Worm (Caenorhabditis elegans) whole organism, mixed stage, embryonic: ENCODE results near the gene pch-2.

ENCODE experiments used
- blmp-1 ChIP-seq: fragments of 150-350 bp; optimal IDR thresholded peaks from 2 replicates; lab custom pipeline; 2014; ENCODE audit warnings: missing biosample characterization, missing genetic modification characterization
- ceh-39 ChIP-seq: fragments of 150-350 bp; optimal IDR thresholded peaks from 2 replicates; lab custom pipeline; 2014; ENCODE audit warnings: missing biosample characterization, missing genetic modification characterization
- ceh-43 ChIP-seq: fragments of 200-800 bp; sonication (Bioruptor generic); optimal IDR thresholded peaks from 2 replicates; lab custom pipeline; 2018; ENCODE audit warnings: mild to moderate bottlenecking, missing genetic modification characterization, moderate library complexity, missing compliant biosample characterization
- ceh-83 ChIP-seq: fragments of 200-800 bp; sonication (Bioruptor generic); optimal IDR thresholded peaks from 2 replicates; lab custom pipeline; 2018; ENCODE audit warnings: mild to moderate bottlenecking, missing genetic modification characterization, missing compliant biosample characterization
- ces-1 ChIP-seq: fragments of 150-350 bp; optimal IDR thresholded peaks from 2 replicates; lab custom pipeline; 2014; ENCODE audit warnings: missing biosample characterization, missing genetic modification reagents, missing genetic modification characterization
- cnd-1 ChIP-seq: fragments of 200-800 bp; sonication (Bioruptor generic); optimal IDR thresholded peaks from 2 replicates; lab custom pipeline; 2018; ENCODE audit warnings: mild to moderate bottlenecking, missing genetic modification characterization, missing compliant biosample characterization
- drap-1 ChIP-seq: fragments of 200-800 bp; sonication (Bioruptor generic); optimal IDR thresholded peaks from 3 replicates; lab custom pipeline; 2018; ENCODE audit warnings: mild to moderate bottlenecking, missing genetic modification characterization, missing compliant biosample characterization
- elt-1 ChIP-seq: sonication (generic microtip); optimal IDR thresholded peaks from 2 replicates; lab custom pipeline; 2017; ENCODE audit warnings: missing genetic modification characterization, mild to moderate bottlenecking, missing compliant biosample characterization, antibody characterized with exemption, moderate library complexity, borderline replicate concordance; ENCODE audit not compliant: insufficient read depth
- elt-3 ChIP-seq: fragments of 150-350 bp; optimal IDR thresholded peaks from 2 replicates; lab custom pipeline; 2014; ENCODE audit warnings: missing biosample characterization, missing genetic modification characterization
- flh-1 ChIP-seq: fragments of 200-800 bp; sonication (Bioruptor generic); optimal IDR thresholded peaks from 2 replicates; lab custom pipeline; 2018; ENCODE audit warnings: mild to moderate bottlenecking, missing genetic modification characterization, moderate library complexity, missing compliant biosample characterization
- ham-2 ChIP-seq: fragments of 200-800 bp; sonication (Bioruptor generic); optimal IDR thresholded peaks from 2 replicates; lab custom pipeline; 2018; ENCODE audit warnings: mild to moderate bottlenecking, missing genetic modification characterization, missing compliant biosample characterization
- lin-13 ChIP-seq: fragments of 150-350 bp; optimal IDR thresholded peaks from 2 replicates; lab custom pipeline; 2014; ENCODE audit warnings: missing biosample characterization, missing genetic modification characterization
- lin-32 ChIP-seq: fragments of 200-800 bp; sonication (Bioruptor generic); optimal IDR thresholded peaks from 2 replicates; lab custom pipeline; 2018; ENCODE audit warnings: mild to moderate bottlenecking, missing genetic modification characterization, missing compliant biosample characterization
- lsy-2 ChIP-seq: fragments of 150-350 bp; optimal IDR thresholded peaks from 2 replicates; lab custom pipeline; 2014; ENCODE audit warnings: missing biosample characterization, missing genetic modification characterization
- mab-5 ChIP-seq: fragments of 150-350 bp; optimal IDR thresholded peaks from 2 replicates; lab custom pipeline; 2014; ENCODE audit warnings: missing biosample characterization, missing genetic modification characterization
- mep-1 ChIP-seq: fragments of 150-350 bp; optimal IDR thresholded peaks from 2 replicates; lab custom pipeline; 2017; ENCODE audit warnings: missing biosample characterization, missing genetic modification reagents, missing genetic modification characterization, inconsistent platforms
- mls-2 ChIP-seq: sonication (generic microtip); optimal IDR thresholded peaks from 2 replicates; lab custom pipeline; 2016; ENCODE audit warnings: mild to moderate bottlenecking, missing genetic modification characterization, moderate library complexity, missing compliant biosample characterization
- nhr-12 ChIP-seq: fragments of 150-350 bp; optimal IDR thresholded peaks from 2 replicates; lab custom pipeline; 2014; ENCODE audit warnings: missing biosample characterization, missing genetic modification characterization
- nhr-2 ChIP-seq: fragments of 150-350 bp; optimal IDR thresholded peaks from 2 replicates; lab custom pipeline; 2014; ENCODE audit warnings: missing biosample characterization, missing genetic modification characterization
- nhr-28 ChIP-seq: fragments of 150-350 bp; optimal IDR thresholded peaks from 2 replicates; lab custom pipeline; 2014; ENCODE audit warnings: missing biosample characterization, missing genetic modification characterization
- nhr-76 ChIP-seq: sonication (generic microtip); optimal IDR thresholded peaks from 2 replicates; lab custom pipeline; 2017; ENCODE audit warnings: missing biosample characterization, missing genetic modification characterization
- pha-4 ChIP-seq: fragments of 150-350 bp; optimal IDR thresholded peaks from 2 replicates; lab custom pipeline; 2018; ENCODE audit warnings: missing biosample characterization, missing genetic modification reagents, missing genetic modification characterization
- sem-2 ChIP-seq: fragments of 200-800 bp; sonication (Bioruptor generic); optimal IDR thresholded peaks from 2 replicates; lab custom pipeline; 2018; ENCODE audit warnings: mild to moderate bottlenecking, missing genetic modification characterization, missing compliant biosample characterization
- snpc-4 ChIP-seq: fragments of 150-350 bp; optimal IDR thresholded peaks from 2 replicates; lab custom pipeline; 2014; ENCODE audit warnings: missing biosample characterization, missing genetic modification characterization
- sptf-1 ChIP-seq: sonication (generic microtip); optimal IDR thresholded peaks from 2 replicates; lab custom pipeline; 2017; ENCODE audit warnings: mild to moderate bottlenecking, missing genetic modification characterization, moderate library complexity, missing compliant biosample characterization
- tbx-8 ChIP-seq: fragments of 200-800 bp; sonication (Bioruptor generic); optimal IDR thresholded peaks from 2 replicates; lab custom pipeline; 2018; ENCODE audit warnings: mild to moderate bottlenecking, missing genetic modification characterization, moderate library complexity, missing compliant biosample characterization
- unc-120 ChIP-seq: sonication (generic microtip); optimal IDR thresholded peaks from 2 replicates; lab custom pipeline; 2017; ENCODE audit warnings: missing genetic modification characterization, missing compliant biosample characterization; ENCODE audit not compliant: poor library complexity, severe bottlenecking
- unc-39 ChIP-seq: fragments of 150-350 bp; optimal IDR thresholded peaks from 2 replicates; lab custom pipeline; 2014; ENCODE audit warnings: missing biosample characterization, missing genetic modification characterization
- unc-62 ChIP-seq: fragments of 150-350 bp; optimal IDR thresholded peaks from 2 replicates; lab custom pipeline; 2014; ENCODE audit warnings: missing biosample characterization, missing genetic modification reagents, missing genetic modification characterization
- ztf-11 ChIP-seq: fragments of 150-350 bp; optimal IDR thresholded peaks from 2 replicates; lab custom pipeline; 2014; ENCODE audit warnings: missing biosample characterization, missing genetic modification characterization

The pch-2 gene

DNA sequence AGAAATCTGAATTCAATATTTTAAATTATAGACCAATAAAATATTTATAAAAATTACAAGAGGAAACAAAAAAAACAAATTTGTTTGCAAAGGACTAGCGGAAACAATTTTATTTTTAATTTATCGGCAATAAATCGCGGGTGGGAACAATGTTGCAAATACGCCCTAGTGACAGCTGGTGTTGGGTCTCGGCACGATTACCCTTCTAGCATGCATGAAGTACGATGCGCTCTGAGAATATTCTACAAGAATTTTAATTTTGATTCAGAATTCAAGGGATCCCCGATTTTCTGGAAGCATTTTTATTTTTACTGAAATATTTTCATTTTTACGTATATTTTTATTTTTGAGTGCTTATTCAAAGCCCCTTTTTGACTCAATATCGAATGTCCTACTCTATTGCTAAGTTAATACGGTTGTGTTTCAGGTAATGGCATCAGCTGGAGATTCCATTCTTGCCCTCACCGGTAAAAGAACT is 26.9 kb downstream of the pch-2 start, which contains the start of the genes mig-5 and cct-1 (continued):
- TF ChIP-seq pha-4 (tag; lab: Kevin White, UChicago) = peak; percentile 96
- peak; percentile 40 for TF ChIP-seq blmp-1
- peak; percentile 100 for TF ChIP-seq lsy-2 (tag; lab: Kevin White, UChicago)
- TF ChIP-seq nhr-28 = no peak

DNA sequence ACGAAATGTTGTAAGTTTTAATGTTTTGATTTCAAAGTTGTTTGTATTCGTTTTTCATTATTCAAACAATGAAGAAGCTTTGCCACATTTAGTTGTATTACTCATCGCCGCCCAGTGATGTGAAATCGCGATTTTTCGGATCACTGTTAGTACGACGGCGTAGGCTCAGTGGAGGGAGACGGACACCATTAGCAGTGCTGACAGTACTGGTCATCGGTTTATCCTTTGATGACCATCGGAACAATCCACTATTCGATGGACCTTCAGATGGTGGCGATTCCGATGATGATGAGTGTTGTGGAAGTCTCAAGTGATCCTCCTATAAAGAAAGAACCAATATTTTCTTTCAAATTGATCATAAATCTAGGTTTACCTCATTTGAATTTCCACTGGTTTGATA is 29.4 kb downstream of the pch-2 start:
- TF ChIP-seq ceh-83 = no peak

DNA sequence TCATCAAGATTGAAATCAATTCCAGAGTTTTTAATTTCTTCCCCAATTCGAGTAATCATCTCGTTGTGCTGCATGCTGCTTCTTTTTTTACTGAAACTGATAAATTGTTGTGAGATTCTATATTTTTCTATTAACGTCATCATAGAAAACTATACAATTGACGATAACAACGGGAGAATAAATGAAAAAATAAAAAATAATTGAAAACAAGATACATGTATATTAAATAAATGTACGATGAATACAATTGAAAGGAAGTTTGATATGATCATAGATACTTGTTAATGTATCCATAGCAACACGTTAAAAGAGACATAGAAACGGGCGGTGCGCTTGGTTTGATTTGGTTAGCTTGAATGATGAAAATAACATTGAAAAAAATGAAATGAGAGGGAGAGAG is 32.3 kb downstream of the pch-2 start, which contains the start of gene T05C12.8:
TSS of gene T05C12.8 (minus strand) at position 101 of the 400 bp plus-strand sequence.
- no peak for TF ChIP-seq snpc-4 (tag; lab: Kevin White, UChicago)
- TF ChIP-seq ces-1 = peak; percentile 15

DNA sequence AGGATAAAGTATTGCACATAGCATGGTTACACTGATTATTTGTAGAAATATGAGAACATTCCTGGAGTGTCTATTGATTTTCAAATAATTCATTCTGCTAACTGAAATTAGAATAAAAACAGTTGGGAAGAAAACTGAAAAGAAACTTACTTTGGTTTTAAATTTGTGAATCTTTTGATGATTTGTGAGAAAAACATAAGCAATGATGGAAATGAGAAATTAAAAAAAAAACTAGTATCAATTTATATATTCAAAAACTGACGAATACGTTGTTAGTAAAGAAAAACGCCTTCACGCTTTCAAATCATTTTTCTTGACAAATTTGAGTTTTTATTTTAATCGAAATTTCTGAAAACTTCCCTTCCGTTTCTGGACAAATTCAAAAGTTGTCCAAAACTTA is 35.0 kb downstream of the pch-2 start, which contains the start of gene T05C12.9:
TSS of gene T05C12.9 (minus strand) at position 101 of the 400 bp plus-strand sequence.
- TF ChIP-seq ceh-39 (tag; lab: Kevin White, UChicago) (no peak), ceh-43 (GFP tag; lab: Kevin White, UChicago) (no peak), elt-1 (tag; lab: Kevin White, UChicago) (no peak), ham-2 (GFP tag; lab: Kevin White, UChicago) (no peak), tbx-8 (GFP tag; lab: Kevin White, UChicago) (no peak), lsy-2 (tag; lab: Kevin White, UChicago) (no peak)

DNA sequence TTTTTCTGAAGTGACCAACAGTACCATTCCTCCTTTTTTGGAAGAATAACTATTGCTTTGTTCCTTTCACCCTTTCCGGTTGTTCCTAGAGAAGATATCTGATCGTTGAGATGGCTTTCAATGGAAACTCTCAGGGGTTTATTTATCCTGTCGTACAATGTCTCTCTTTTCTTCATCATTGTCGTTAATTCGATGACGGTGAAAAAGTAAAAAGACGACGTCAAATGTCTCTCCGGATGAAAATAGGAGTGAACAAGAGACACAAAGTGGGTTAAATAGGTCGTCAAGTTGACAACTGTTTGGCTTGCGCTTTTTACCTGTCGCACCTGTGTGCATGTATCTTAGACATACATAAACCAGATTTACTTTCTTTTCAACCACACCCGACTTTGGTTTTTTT is 35.8 kb downstream of the pch-2 start:
- TF ChIP-seq lin-32 (GFP tag; lab: Kevin White, UChicago) = no peak
- TF ChIP-seq ceh-43 (GFP tag; lab: Kevin White, UChicago) = no peak
- no peak for TF ChIP-seq mls-2 (tag; lab: Kevin White, UChicago)
- TF ChIP-seq elt-3 (tag; lab: Kevin White, UChicago) = no peak
- TF ChIP-seq nhr-12 (tag; lab: Kevin White, UChicago) = no peak
- TF ChIP-seq unc-120 (tag; lab: Kevin White, UChicago) = no peak
- TF ChIP-seq ceh-39 (tag; lab: Kevin White, UChicago) = no peak
- no peak for TF ChIP-seq flh-1
- no peak for TF ChIP-seq lsy-2 (tag; lab: Kevin White, UChicago)
- TF ChIP-seq nhr-76 = no peak
- no peak for TF ChIP-seq sptf-1
- no peak for TF ChIP-seq ces-1
- no peak for TF ChIP-seq snpc-4 (tag; lab: Kevin White, UChicago)
- TF ChIP-seq lin-13 (tag; lab: Kevin White, UChicago) = no peak
- TF ChIP-seq nhr-28 = no peak
- TF ChIP-seq drap-1 (GFP tag; lab: Kevin White, UChicago) = no peak
- no peak for TF ChIP-seq tbx-8 (GFP tag; lab: Kevin White, UChicago)
- no peak for TF ChIP-seq ztf-11 (tag; lab: Kevin White, UChicago)
- no peak for TF ChIP-seq unc-39 (tag; lab: Kevin White, UChicago)

DNA sequence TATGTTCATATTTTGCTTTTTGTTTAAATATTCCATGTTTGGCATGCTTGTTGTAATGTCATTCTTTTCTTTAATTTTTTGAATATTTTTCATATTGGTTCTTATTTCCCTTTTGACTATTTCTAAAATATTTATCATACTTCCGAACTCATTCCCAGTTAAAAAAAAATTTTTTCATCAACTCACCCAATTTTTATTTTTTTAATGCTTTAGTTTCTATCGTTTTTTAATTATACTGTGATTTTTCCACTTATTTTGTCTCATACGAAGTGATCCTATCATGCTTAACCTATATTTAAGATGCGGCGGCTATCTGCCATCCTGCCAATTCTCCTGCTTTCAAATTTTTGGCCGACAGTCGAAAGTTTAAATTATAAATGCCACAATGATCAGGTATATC is 40.4 kb downstream of the pch-2 start, which contains the start of gene qua-1:
TSS of gene qua-1 (plus strand) at position 301 of the 400 bp plus-strand sequence.
- no peak for TF ChIP-seq ceh-83
- TF ChIP-seq mab-5 (tag; lab: Kevin White, UChicago) = no peak
- no peak for TF ChIP-seq unc-62 (GFP tag; lab: Kevin White, UChicago)
- no peak for TF ChIP-seq snpc-4 (tag; lab: Kevin White, UChicago)
- no peak for TF ChIP-seq lin-13 (tag; lab: Kevin White, UChicago)
- TF ChIP-seq nhr-2 (tag; lab: Kevin White, UChicago) = no peak
- TF ChIP-seq nhr-12 (tag; lab: Kevin White, UChicago) = no peak
- TF ChIP-seq lin-32 (GFP tag; lab: Kevin White, UChicago) = no peak
- TF ChIP-seq ceh-39 (tag; lab: Kevin White, UChicago) = no peak
- TF ChIP-seq blmp-1 = no peak
- no peak for TF ChIP-seq mep-1
- TF ChIP-seq elt-1 (tag; lab: Kevin White, UChicago) = no peak
- no peak for TF ChIP-seq sem-2 (GFP tag; lab: Kevin White, UChicago)
- TF ChIP-seq ztf-11 (tag; lab: Kevin White, UChicago) = no peak
- TF ChIP-seq unc-120 (tag; lab: Kevin White, UChicago) = no peak
- TF ChIP-seq cnd-1 (tag; lab: Kevin White, UChicago) = no peak
- TF ChIP-seq drap-1 (GFP tag; lab: Kevin White, UChicago) = no peak
- no peak for TF ChIP-seq nhr-76
- TF ChIP-seq flh-1 = no peak
- no peak for TF ChIP-seq elt-3 (tag; lab: Kevin White, UChicago)
